Worm (Caenorhabditis elegans) whole organism, L4 larva: ENCODE results near the gene R08A2.1.

Experiments
- D1046.2 ChIP-seq: fragments of 200-800 bp; sonication (Bioruptor generic); IDR thresholded peaks from 2 replicates; pipeline ENCODE4 v1.3.6; 2022; ENCODE audit warnings: missing genetic modification characterization, missing compliant biosample characterization
- F10B5.3 ChIP-seq: sonication (generic microtip); optimal IDR thresholded peaks from 2 replicates; lab custom pipeline; 2016; ENCODE audit warnings: mild to moderate bottlenecking, missing genetic modification characterization, missing compliant biosample characterization
- F26F4.8 ChIP-seq: fragments of 200-800 bp; sonication (Bioruptor generic); conservative IDR thresholded peaks from 2 replicates; pipeline ENCODE4 v1.3.6; 2022; ENCODE audit warnings: missing genetic modification characterization, missing compliant biosample characterization
- F44E2.7 ChIP-seq: fragments of 200-800 bp; sonication (Bioruptor generic); IDR thresholded peaks from 2 replicates; pipeline ENCODE4 v2.1.2; 2022; ENCODE audit warnings: missing genetic modification characterization, missing compliant biosample characterization
- F49E8.2 ChIP-seq: sonication (generic microtip); optimal IDR thresholded peaks from 2 replicates; lab custom pipeline; 2016; ENCODE audit warnings: missing compliant biosample characterization, mild to moderate bottlenecking, missing genetic modification characterization, borderline replicate concordance
- R02D3.7 ChIP-seq: fragments of 150-350 bp; sonication (generic microtip); optimal IDR thresholded peaks from 3 replicates; lab custom pipeline; 2014; ENCODE audit warnings: missing biosample characterization, missing genetic modification characterization
- Y48G9A.11 ChIP-seq: fragments of 200-800 bp; sonication (Bioruptor generic); IDR thresholded peaks from 2 replicates; pipeline ENCODE4 v1.3.6; 2022; ENCODE audit warnings: missing genetic modification reagents, missing genetic modification characterization, missing compliant biosample characterization
- Y5F2A.4 ChIP-seq: fragments of 200-800 bp; sonication (Bioruptor generic); optimal IDR thresholded peaks from 2 replicates; lab custom pipeline; 2018; ENCODE audit warnings: mild to moderate bottlenecking, missing genetic modification characterization, missing compliant biosample characterization
- Y75B8A.6 ChIP-seq: fragments of 200-800 bp; sonication (Bioruptor generic); IDR thresholded peaks from 2 replicates; pipeline ENCODE4 v1.3.6; 2022; ENCODE audit warnings: missing genetic modification reagents, missing genetic modification characterization, missing compliant biosample characterization
- ZK337.2 ChIP-seq: fragments of 200-800 bp; sonication (Bioruptor generic); IDR thresholded peaks from 2 replicates; pipeline ENCODE4 v1.3.6; 2022; ENCODE audit warnings: missing genetic modification reagents, missing genetic modification characterization, missing compliant biosample characterization
- ZK546.5 ChIP-seq, 2 experiments: sonication (generic microtip); optimal IDR thresholded peaks; 2 replicates each; lab custom pipeline; 2017; ENCODE audit warnings: missing biosample characterization in 2 of 2, missing genetic modification characterization in 2 of 2
- ama-1 ChIP-seq: fragments of 150-350 bp; optimal IDR thresholded peaks from 2 replicates; lab custom pipeline; 2014; ENCODE audit warnings: inconsistent platforms, mixed read lengths
- arid-1 ChIP-seq: fragments of 200-800 bp; sonication (Bioruptor generic); conservative IDR thresholded peaks from 2 replicates; pipeline ENCODE4 v1.3.6; 2022; ENCODE audit warnings: missing genetic modification reagents, missing genetic modification characterization, missing compliant biosample characterization
- attf-4 ChIP-seq: sonication (generic microtip); optimal IDR thresholded peaks from 3 replicates; lab custom pipeline; 2017; ENCODE audit warnings: missing biosample characterization, missing genetic modification characterization
- ceh-62 ChIP-seq: sonication (generic microtip); optimal IDR thresholded peaks from 2 replicates; lab custom pipeline; 2017; ENCODE audit warnings: missing biosample characterization, missing genetic modification characterization
- cey-2 ChIP-seq: sonication (generic microtip); optimal IDR thresholded peaks from 3 replicates; lab custom pipeline; 2017; ENCODE audit warnings: missing genetic modification characterization, mild to moderate bottlenecking, missing compliant biosample characterization, antibody characterized with exemption, borderline replicate concordance; ENCODE audit not compliant: insufficient read depth
- ctbp-1 ChIP-seq: fragments of 200-800 bp; sonication (Bioruptor generic); IDR thresholded peaks from 2 replicates; pipeline ENCODE4 v1.3.6; 2022; ENCODE audit warnings: missing genetic modification reagents, missing genetic modification characterization, missing compliant biosample characterization
- daf-12 ChIP-seq: fragments of 150-350 bp; optimal IDR thresholded peaks from 2 replicates; lab custom pipeline; 2014; ENCODE audit warnings: missing biosample characterization, missing genetic modification reagents, missing genetic modification characterization
- dmd-6 ChIP-seq: fragments of 200-800 bp; sonication (Bioruptor generic); IDR thresholded peaks from 2 replicates; pipeline ENCODE4 v1.3.6; 2022; ENCODE audit warnings: missing genetic modification reagents, missing genetic modification characterization, missing compliant biosample characterization
- dve-1 ChIP-seq: sonication (generic microtip); optimal IDR thresholded peaks from 2 replicates; lab custom pipeline; 2017; ENCODE audit warnings: antibody characterized with exemption, mild to moderate bottlenecking, missing genetic modification characterization, missing compliant biosample characterization; ENCODE audit not compliant: insufficient read depth
- egl-27 ChIP-seq: sonication (generic microtip); optimal IDR thresholded peaks from 3 replicates; lab custom pipeline; 2017; ENCODE audit warnings: missing biosample characterization, missing genetic modification reagents, missing genetic modification characterization
- hlh-11 ChIP-seq: fragments of 200-800 bp; sonication (Bioruptor generic); optimal IDR thresholded peaks from 2 replicates; lab custom pipeline; 2018; ENCODE audit warnings: mild to moderate bottlenecking, missing genetic modification characterization, missing compliant biosample characterization
- lin-29 ChIP-seq: fragments of 200-800 bp; sonication (Bioruptor generic); IDR thresholded peaks from 2 replicates; pipeline ENCODE4 v1.3.6; 2022; ENCODE audit warnings: missing genetic modification reagents, missing genetic modification characterization, missing compliant biosample characterization
- lin-39 ChIP-seq: fragments of 150-350 bp; optimal IDR thresholded peaks from 2 replicates; lab custom pipeline; 2014; ENCODE audit warnings: missing biosample characterization, missing genetic modification reagents, missing genetic modification characterization
- mdl-1 ChIP-seq, 2 experiments: fragments of 150-350 bp in 1 of 2; sonication (generic microtip) in 1 of 2; optimal IDR thresholded peaks; 2 replicates each; lab custom pipeline; 2014 to 2017; ENCODE audit warnings: missing biosample characterization in 2 of 2, missing genetic modification characterization in 2 of 2
- mdt-29 ChIP-seq: fragments of 200-800 bp; sonication (Bioruptor generic); IDR thresholded peaks from 2 replicates; pipeline ENCODE4 v1.3.6; 2022; ENCODE audit warnings: missing genetic modification reagents, missing genetic modification characterization, missing compliant biosample characterization
- mxl-2 ChIP-seq: fragments of 200-800 bp; sonication (Bioruptor generic); conservative IDR thresholded peaks from 2 replicates; pipeline ENCODE4 v1.3.6; 2022; ENCODE audit warnings: missing genetic modification reagents, missing genetic modification characterization, missing compliant biosample characterization
- mxl-3 ChIP-seq: fragments of 200-800 bp; sonication (Bioruptor generic); optimal IDR thresholded peaks from 2 replicates; lab custom pipeline; 2018; ENCODE audit warnings: mild to moderate bottlenecking, missing genetic modification characterization, missing compliant biosample characterization
- nhr-11 ChIP-seq: fragments of 150-350 bp; optimal IDR thresholded peaks from 2 replicates; lab custom pipeline; 2014; ENCODE audit warnings: missing biosample characterization, missing genetic modification characterization
- nhr-111 ChIP-seq: fragments of 200-800 bp; sonication (Bioruptor generic); optimal IDR thresholded peaks from 2 replicates; lab custom pipeline; 2018; ENCODE audit warnings: mild to moderate bottlenecking, missing genetic modification characterization, missing compliant biosample characterization
- nhr-237 ChIP-seq: sonication (generic microtip); optimal IDR thresholded peaks from 2 replicates; lab custom pipeline; 2017; ENCODE audit warnings: missing biosample characterization, missing genetic modification characterization
- nhr-25 ChIP-seq: sonication (generic microtip); optimal IDR thresholded peaks from 2 replicates; lab custom pipeline; 2017; ENCODE audit warnings: missing genetic modification characterization, mild to moderate bottlenecking, missing compliant biosample characterization, antibody characterized with exemption, moderate library complexity, borderline replicate concordance; ENCODE audit not compliant: insufficient read depth
- nhr-28 ChIP-seq: fragments of 150-350 bp; optimal IDR thresholded peaks from 2 replicates; lab custom pipeline; 2014; ENCODE audit warnings: missing biosample characterization, missing genetic modification characterization
- nhr-42 ChIP-seq: fragments of 200-800 bp; sonication (Bioruptor generic); IDR thresholded peaks from 2 replicates; pipeline ENCODE4 v1.3.6; 2022; ENCODE audit warnings: missing genetic modification characterization, missing compliant biosample characterization
- nhr-48 ChIP-seq: sonication (generic microtip); optimal IDR thresholded peaks from 2 replicates; lab custom pipeline; 2016; ENCODE audit warnings: mild to moderate bottlenecking, missing genetic modification characterization, missing compliant biosample characterization
- nhr-76 ChIP-seq: fragments of 150-350 bp; optimal IDR thresholded peaks from 2 replicates; lab custom pipeline; 2014; ENCODE audit warnings: missing biosample characterization, missing genetic modification characterization
- pha-4 ChIP-seq, 2 experiments: fragments of 150-350 bp in 1 of 2; fragments of 200-800 bp in 1 of 2; sonication (Bioruptor generic) in 1 of 2; IDR thresholded peaks in 1 of 2; optimal IDR thresholded peaks in 1 of 2; 2 replicates each; pipeline versions ENCODE4 v1.3.6 to Lab custom; 2014 to 2022; ENCODE audit warnings: missing genetic modification characterization in 2 of 2, missing genetic modification reagents in 2 of 2, missing biosample characterization in 1 of 2, missing compliant biosample characterization in 1 of 2
- saeg-2 ChIP-seq: fragments of 200-800 bp; sonication (Bioruptor generic); IDR thresholded peaks from 2 replicates; pipeline ENCODE4 v1.3.6; 2022; ENCODE audit warnings: missing genetic modification reagents, missing genetic modification characterization, missing compliant biosample characterization
- sdz-12 ChIP-seq: fragments of 200-800 bp; sonication (Bioruptor generic); optimal IDR thresholded peaks from 2 replicates; lab custom pipeline; 2018; ENCODE audit warnings: mild to moderate bottlenecking, missing genetic modification characterization, missing compliant biosample characterization
- snpc-4 ChIP-seq: fragments of 150-350 bp; optimal IDR thresholded peaks from 2 replicates; lab custom pipeline; 2014; ENCODE audit warnings: missing biosample characterization, missing genetic modification characterization
- spr-3 ChIP-seq: fragments of 200-800 bp; sonication (Bioruptor generic); optimal IDR thresholded peaks from 2 replicates; lab custom pipeline; 2018; ENCODE audit warnings: mild to moderate bottlenecking, missing genetic modification characterization, missing compliant biosample characterization
- tag-97 ChIP-seq: fragments of 200-800 bp; sonication (Bioruptor generic); IDR thresholded peaks from 2 replicates; pipeline ENCODE4 v1.3.6; 2022; ENCODE audit warnings: missing genetic modification characterization, missing compliant biosample characterization
- tra-1 ChIP-seq: fragments of 200-800 bp; sonication (Bioruptor generic); IDR thresholded peaks from 2 replicates; pipeline ENCODE4 v1.3.6; 2022; ENCODE audit warnings: missing genetic modification reagents, missing genetic modification characterization, missing compliant biosample characterization
- unc-130 ChIP-seq: sonication (generic microtip); optimal IDR thresholded peaks from 2 replicates; lab custom pipeline; 2016; ENCODE audit warnings: missing genetic modification reagents, missing genetic modification characterization, missing compliant biosample characterization
- vab-7 ChIP-seq: fragments of 200-800 bp; sonication (Bioruptor generic); IDR thresholded peaks from 2 replicates; pipeline ENCODE4 v1.3.6; 2022; ENCODE audit warnings: missing genetic modification reagents, missing genetic modification characterization, missing compliant biosample characterization
- zag-1 ChIP-seq: fragments of 150-350 bp; optimal IDR thresholded peaks from 2 replicates; lab custom pipeline; 2014; ENCODE audit warnings: missing biosample characterization, missing genetic modification characterization
- zip-11 ChIP-seq: fragments of 200-800 bp; sonication (Bioruptor generic); IDR thresholded peaks from 2 replicates; pipeline ENCODE4 v1.3.6; 2022; ENCODE audit warnings: missing genetic modification characterization, missing compliant biosample characterization
- zip-2 ChIP-seq: fragments of 150-350 bp; optimal IDR thresholded peaks from 2 replicates; lab custom pipeline; 2014; ENCODE audit warnings: missing biosample characterization, missing genetic modification characterization
- ztf-7 ChIP-seq: fragments of 150-350 bp; optimal IDR thresholded peaks from 2 replicates; lab custom pipeline; 2014; ENCODE audit warnings: missing biosample characterization, missing genetic modification characterization

R08A2.1 gene

ce11 chrV:14688097-14688912 is 31.1 kb downstream of the R08A2.1 start, which contains the start of gene C47E8.11 (continued):
- TF ChIP-seq dmd-6 (GFP tag; lab: Robert Waterston, UW), result no peak; the same call in 1 of the 2 replicates
- TF ChIP-seq unc-130 (GFP tag; lab: Kevin White, UChicago), result no peak
- no peak for TF ChIP-seq daf-12 (tag; lab: Kevin White, UChicago)
- TF ChIP-seq hlh-11, result peak; percentile 58
- no peak for TF ChIP-seq tag-97 (GFP tag; lab: Robert Waterston, UW)
- peak; percentile 27 for TF ChIP-seq spr-3
- peak; percentile 20 for TF ChIP-seq nhr-111 (GFP tag; lab: Kevin White, UChicago)
- peak; percentile 51 for TF ChIP-seq pha-4 (GFP tag; IDR thresholded peaks at IDR 0.05; lab: Robert Waterston, UW)
- TF ChIP-seq pha-4 (tag; optimal IDR thresholded peaks at IDR 0.05; lab: Kevin White, UChicago), result peak; percentile 67
- peak; percentile 64; the same call in 1 of the 2 replicates for TF ChIP-seq Y48G9A.11 (GFP tag; lab: Robert Waterston, UW)
- no peak for TF ChIP-seq attf-4 (tag; lab: Kevin White, UChicago)
- TF ChIP-seq Y75B8A.6 (GFP tag; lab: Robert Waterston, UW), result peak; percentile 59
- TF ChIP-seq ztf-7 (tag; lab: Kevin White, UChicago), result no peak
- no peak for TF ChIP-seq nhr-11 (tag; lab: Kevin White, UChicago)
- TF ChIP-seq zag-1 (tag; lab: Kevin White, UChicago), result no peak
- no peak for TF ChIP-seq mdl-1 (tag; optimal IDR thresholded peaks at IDR 0.05; lab: Kevin White, UChicago)
- TF ChIP-seq Y5F2A.4 (GFP tag; lab: Kevin White, UChicago), result no peak
- no peak for TF ChIP-seq nhr-76 (tag; lab: Kevin White, UChicago)
- TF ChIP-seq vab-7 (GFP tag; lab: Robert Waterston, UW), result 0 out of 2 replicates have a peak, but pooled peaks have one; percentile 38
- TF ChIP-seq lin-29, result peak; percentile 31; the same call in 1 of the 2 replicates
- no peak for TF ChIP-seq D1046.2 (GFP tag; lab: Robert Waterston, UW)
- TF ChIP-seq ama-1, result peak; percentile 71
- peak; percentile 68 for TF ChIP-seq F49E8.2 (tag; lab: Kevin White, UChicago)
- no peak for TF ChIP-seq ZK546.5 (tag; optimal IDR thresholded peaks at IDR 0.05; lab: Kevin White, UChicago)
- no peak for TF ChIP-seq ceh-62 (tag; lab: Kevin White, UChicago)
- no peak for TF ChIP-seq F44E2.7 (GFP tag; lab: Robert Waterston, UW)
- 0 out of 2 replicates have a peak, but pooled peaks have one; percentile 5 for TF ChIP-seq zip-11 (GFP tag; lab: Robert Waterston, UW)
- no peak for TF ChIP-seq egl-27 (tag; lab: Kevin White, UChicago)
- TF ChIP-seq ZK337.2, result no peak
- TF ChIP-seq dve-1, result peak; percentile 65
- TF ChIP-seq nhr-42 (GFP tag; lab: Robert Waterston, UW), result no peak
- TF ChIP-seq saeg-2 (GFP tag; lab: Robert Waterston, UW), result no peak
- TF ChIP-seq nhr-28, result no peak
- no peak for TF ChIP-seq zip-2 (tag; lab: Kevin White, UChicago)
- TF ChIP-seq mxl-2 (GFP tag; lab: Robert Waterston, UW), result no peak
- no peak for TF ChIP-seq mdt-29 (GFP tag; lab: Robert Waterston, UW)
- no peak for TF ChIP-seq tra-1 (GFP tag; lab: Robert Waterston, UW)
- no peak for TF ChIP-seq cey-2
- TF ChIP-seq snpc-4 (tag; lab: Kevin White, UChicago), result no peak
- TF ChIP-seq arid-1, result peak; percentile 44; the same call in 1 of the 2 replicates
- peak; percentile 13 for TF ChIP-seq nhr-48
- no peak for TF ChIP-seq mxl-3
- TF ChIP-seq R02D3.7 (tag; lab: Kevin White, UChicago), result no peak
- TF ChIP-seq lin-39, result no peak
- peak; percentile 13 for TF ChIP-seq sdz-12 (GFP tag; lab: Kevin White, UChicago)
- TF ChIP-seq nhr-25 (tag; lab: Kevin White, UChicago), result no peak
- peak; percentile 48; the same call in 1 of the 2 replicates for TF ChIP-seq F26F4.8
- TF ChIP-seq ctbp-1 (GFP tag; lab: Robert Waterston, UW), result peak; percentile 11; the same call in 1 of the 2 replicates
- no peak for TF ChIP-seq F10B5.3 (tag; lab: Kevin White, UChicago)
- TF ChIP-seq nhr-237, result no peak
